Fruit fly (Drosophila melanogaster) whole organism, embryonic: ENCODE results near the gene CG1896.

Experiments
- Abd-B ChIP-seq: fragments of 200-800 bp; sonication (Bioruptor generic); optimal IDR thresholded peaks from 2 replicates; lab custom pipeline; 2018; ENCODE audit warnings: missing biosample characterization, mild to moderate bottlenecking, missing genetic modification characterization, moderate library complexity
- BtbVII ChIP-seq: fragments of 200-800 bp; sonication (Bioruptor generic); optimal IDR thresholded peaks from 3 replicates; lab custom pipeline; 2017; ENCODE audit warnings: missing biosample characterization, mild to moderate bottlenecking, missing genetic modification characterization
- CG10366 ChIP-seq: fragments of 200-800 bp; sonication (Bioruptor generic); IDR thresholded peaks from 2 replicates; pipeline ENCODE4 v1.3.6; 2022; ENCODE audit warnings: missing biosample characterization, missing genetic modification characterization
- CG10654 ChIP-seq: fragments of 200-800 bp; sonication (Bioruptor generic); optimal IDR thresholded peaks from 2 replicates; lab custom pipeline; 2016; ENCODE audit warnings: missing biosample characterization, missing genetic modification characterization
- CG10959 ChIP-seq: fragments of 200-800 bp; sonication (Bioruptor generic); IDR thresholded peaks from 2 replicates; pipeline ENCODE4 v1.3.6; 2022; ENCODE audit warnings: missing biosample characterization, missing genetic modification characterization
- CG12155 ChIP-seq: fragments of 200-800 bp; sonication (Bioruptor generic); optimal IDR thresholded peaks from 3 replicates; lab custom pipeline; 2016; ENCODE audit warnings: missing biosample characterization, missing genetic modification characterization
- CG12219 ChIP-seq: fragments of 200-800 bp; sonication (Bioruptor generic); optimal IDR thresholded peaks from 3 replicates; lab custom pipeline; 2018; ENCODE audit warnings: missing biosample characterization, mild to moderate bottlenecking, missing genetic modification characterization
- CG12769 ChIP-seq: fragments of 200-800 bp; sonication (Bioruptor generic); optimal IDR thresholded peaks from 2 replicates; lab custom pipeline; 2019; ENCODE audit warnings: missing biosample characterization, mild to moderate bottlenecking, missing genetic modification characterization, moderate library complexity
- CG14667 ChIP-seq: fragments of 200-800 bp; sonication (Bioruptor generic); IDR thresholded peaks from 2 replicates; pipeline ENCODE4 v1.3.6; 2022; ENCODE audit warnings: missing biosample characterization, missing genetic modification characterization
- CG15601 ChIP-seq: fragments of 200-800 bp; sonication (Bioruptor generic); optimal IDR thresholded peaks from 3 replicates; lab custom pipeline; 2019; ENCODE audit warnings: missing biosample characterization, mild to moderate bottlenecking, missing genetic modification characterization, moderate library complexity
- CG16815 ChIP-seq: fragments of 200-800 bp; sonication (Bioruptor generic); optimal IDR thresholded peaks from 3 replicates; lab custom pipeline; 2017; ENCODE audit warnings: missing biosample characterization, mild to moderate bottlenecking, missing genetic modification characterization
- CG17359 ChIP-seq: fragments of 200-800 bp; sonication (Bioruptor generic); optimal IDR thresholded peaks from 3 replicates; lab custom pipeline; 2018; ENCODE audit warnings: missing biosample characterization, mild to moderate bottlenecking, missing genetic modification characterization, moderate library complexity
- CG17612 ChIP-seq: fragments of 200-800 bp; sonication (Bioruptor generic); IDR thresholded peaks from 2 replicates; pipeline ENCODE4 v1.3.6; 2022; ENCODE audit warnings: missing biosample characterization, missing genetic modification characterization
- CG1832 ChIP-seq: fragments of 200-800 bp; sonication (Bioruptor generic); optimal IDR thresholded peaks from 2 replicates; lab custom pipeline; 2017; ENCODE audit warnings: missing biosample characterization, mild to moderate bottlenecking, missing genetic modification characterization, inconsistent platforms
- CG2199 ChIP-seq: fragments of 200-800 bp; sonication (Bioruptor generic); IDR thresholded peaks from 3 replicates; pipeline ENCODE4 v1.3.6; 2022; ENCODE audit warnings: missing biosample characterization, missing genetic modification characterization
- CG2712 ChIP-seq: fragments of 200-800 bp; optimal IDR thresholded peaks from 3 replicates; lab custom pipeline; 2019; ENCODE audit warnings: missing biosample characterization, mild to moderate bottlenecking, missing genetic modification characterization, moderate library complexity
- CG30020 ChIP-seq: fragments of 200-800 bp; optimal IDR thresholded peaks from 2 replicates; lab custom pipeline; 2019; ENCODE audit warnings: missing biosample characterization, mild to moderate bottlenecking, missing genetic modification characterization, moderate library complexity
- CG4820 ChIP-seq: fragments of 200-800 bp; sonication (Bioruptor generic); optimal IDR thresholded peaks from 3 replicates; lab custom pipeline; 2016; ENCODE audit warnings: missing biosample characterization, missing genetic modification characterization
- CG7556 ChIP-seq: fragments of 200-800 bp; sonication (Bioruptor generic); optimal IDR thresholded peaks from 2 replicates; lab custom pipeline; 2017; ENCODE audit warnings: missing biosample characterization, mild to moderate bottlenecking, missing genetic modification characterization
- CG7839 ChIP-seq: fragments of 200-800 bp; sonication (Bioruptor generic); optimal IDR thresholded peaks from 3 replicates; lab custom pipeline; 2018; ENCODE audit warnings: missing biosample characterization, mild to moderate bottlenecking, missing genetic modification characterization, moderate library complexity
- CG8359 ChIP-seq: fragments of 200-800 bp; sonication (Bioruptor generic); optimal IDR thresholded peaks from 2 replicates; lab custom pipeline; 2017; ENCODE audit warnings: missing biosample characterization, mild to moderate bottlenecking, missing genetic modification characterization, borderline replicate concordance
- CG8388 ChIP-seq: fragments of 200-800 bp; sonication (Bioruptor generic); optimal IDR thresholded peaks from 2 replicates; lab custom pipeline; 2019; ENCODE audit warnings: missing biosample characterization, mild to moderate bottlenecking, missing genetic modification characterization, moderate library complexity
- Chrac-16 ChIP-seq: fragments of 200-800 bp; sonication (Bioruptor generic); optimal IDR thresholded peaks from 3 replicates; lab custom pipeline; 2016; ENCODE audit warnings: missing biosample characterization, missing genetic modification characterization
- Dip2 ChIP-seq: fragments of 200-800 bp; sonication (Bioruptor generic); IDR thresholded peaks from 2 replicates; pipeline ENCODE4 v1.3.6; 2022; ENCODE audit warnings: missing biosample characterization, missing genetic modification characterization
- E2f1 ChIP-seq: fragments of 200-800 bp; sonication (Bioruptor generic); IDR thresholded peaks from 2 replicates; pipeline ENCODE4 v1.3.6; 2022; ENCODE audit warnings: missing biosample characterization, missing genetic modification characterization
- Meics ChIP-seq: fragments of 200-800 bp; sonication (Bioruptor generic); optimal IDR thresholded peaks from 2 replicates; lab custom pipeline; 2017; ENCODE audit warnings: missing biosample characterization, mild to moderate bottlenecking, missing genetic modification characterization
- Trl ChIP-seq, 3 experiments: fragments of >200 bp in 2 of 3; fragments of 200-800 bp in 1 of 3; sonication (Bioruptor generic) in 1 of 3; optimal IDR thresholded peaks; 2 replicates in 1 of 3; 3 replicates in 2 of 3; lab custom pipeline; 2016 to 2017; ENCODE audit warnings: missing biosample characterization in 1 of 3, missing genetic modification characterization in 1 of 3
- Xrp1 ChIP-seq: fragments of 200-800 bp; sonication (Bioruptor generic); IDR thresholded peaks from 2 replicates; pipeline ENCODE4 v1.3.6; 2022; ENCODE audit warnings: missing biosample characterization, missing genetic modification characterization
- amos ChIP-seq: fragments of 200-800 bp; sonication (Bioruptor generic); IDR thresholded peaks from 2 replicates; pipeline ENCODE4 v1.3.6; 2022; ENCODE audit warnings: missing biosample characterization, missing genetic modification characterization; ENCODE audit not compliant: partially characterized antibody
- ara ChIP-seq: fragments of 200-800 bp; sonication (Bioruptor generic); IDR thresholded peaks from 2 replicates; pipeline ENCODE4 v1.3.6; 2022; ENCODE audit warnings: missing biosample characterization, missing genetic modification characterization
- bcd ChIP-seq: fragments of 200-800 bp; sonication (Bioruptor generic); optimal IDR thresholded peaks from 2 replicates; lab custom pipeline; 2017; ENCODE audit warnings: missing biosample characterization, mild to moderate bottlenecking, missing genetic modification characterization
- br ChIP-seq: fragments of >200 bp; optimal IDR thresholded peaks from 2 replicates; lab custom pipeline; 2017
- bsh ChIP-seq, 2 experiments: fragments of 200-800 bp; sonication (Bioruptor generic); optimal IDR thresholded peaks; 2 replicates each; lab custom pipeline; 2017 to 2018; ENCODE audit warnings: mild to moderate bottlenecking in 2 of 2, missing biosample characterization in 2 of 2, missing genetic modification characterization in 2 of 2, moderate library complexity in 1 of 2
- chn ChIP-seq: fragments of 200-800 bp; sonication (Bioruptor generic); optimal IDR thresholded peaks from 2 replicates; lab custom pipeline; 2016; ENCODE audit warnings: missing biosample characterization, missing genetic modification characterization
- danr ChIP-seq: fragments of 200-800 bp; sonication (Bioruptor generic); IDR thresholded peaks from 2 replicates; pipeline ENCODE4 v1.3.6; 2022; ENCODE audit warnings: missing biosample characterization, missing genetic modification characterization
- dmrt11E ChIP-seq: fragments of 200-800 bp; sonication (Bioruptor generic); optimal IDR thresholded peaks from 3 replicates; lab custom pipeline; 2018; ENCODE audit warnings: missing biosample characterization, mild to moderate bottlenecking, missing genetic modification characterization, moderate library complexity
- gcm ChIP-seq: fragments of 200-800 bp; sonication (Bioruptor generic); optimal IDR thresholded peaks from 2 replicates; lab custom pipeline; 2019; ENCODE audit warnings: missing biosample characterization, mild to moderate bottlenecking, missing genetic modification characterization, moderate library complexity
- gcm2 ChIP-seq: fragments of 200-800 bp; sonication (Bioruptor generic); optimal IDR thresholded peaks from 2 replicates; lab custom pipeline; 2016; ENCODE audit warnings: missing biosample characterization, missing genetic modification characterization
- gfzf ChIP-seq: fragments of 200-800 bp; sonication (Bioruptor generic); optimal IDR thresholded peaks from 2 replicates; lab custom pipeline; 2016; ENCODE audit warnings: missing biosample characterization, mild to moderate bottlenecking, missing genetic modification characterization, moderate library complexity
- grau ChIP-seq: fragments of 200-800 bp; optimal IDR thresholded peaks from 3 replicates; lab custom pipeline; 2019; ENCODE audit warnings: missing biosample characterization, mild to moderate bottlenecking, missing genetic modification characterization, moderate library complexity
- gro ChIP-seq: fragments of 200-800 bp; sonication (Bioruptor generic); optimal IDR thresholded peaks from 2 replicates; lab custom pipeline; 2016; ENCODE audit warnings: missing biosample characterization, missing genetic modification characterization
- gsb ChIP-seq: fragments of 200-800 bp; sonication (Bioruptor generic); IDR thresholded peaks from 2 replicates; pipeline ENCODE4 v1.3.6; 2022; ENCODE audit warnings: missing biosample characterization, missing genetic modification characterization
- gt ChIP-seq: fragments of 200-800 bp; sonication (Bioruptor generic); IDR thresholded peaks from 2 replicates; pipeline ENCODE4 v1.3.6; 2022; ENCODE audit warnings: missing biosample characterization, missing genetic modification characterization
- klu ChIP-seq: fragments of 200-800 bp; sonication (Bioruptor generic); IDR thresholded peaks from 2 replicates; pipeline ENCODE4 v1.3.6; 2022; ENCODE audit warnings: missing biosample characterization, missing genetic modification characterization
- nerfin-1 ChIP-seq: fragments of 200-800 bp; sonication (Bioruptor generic); optimal IDR thresholded peaks from 3 replicates; lab custom pipeline; 2019; ENCODE audit warnings: missing biosample characterization, mild to moderate bottlenecking, missing genetic modification characterization, moderate library complexity
- pum ChIP-seq: fragments of 200-800 bp; sonication (Bioruptor generic); optimal IDR thresholded peaks from 2 replicates; lab custom pipeline; 2016; ENCODE audit warnings: missing biosample characterization, missing genetic modification characterization
- sens ChIP-seq: fragments of 200-800 bp; sonication (Bioruptor generic); peaks from one replicate; lab custom pipeline; 2016; ENCODE audit warnings: missing biosample characterization, missing genetic modification characterization
- vvl ChIP-seq: fragments of 200-800 bp; sonication (Bioruptor generic); IDR thresholded peaks from 2 replicates; pipeline ENCODE4 v1.3.6; 2022; ENCODE audit warnings: missing biosample characterization, missing genetic modification characterization
- zen ChIP-seq: fragments of 200-800 bp; sonication (Bioruptor generic); optimal IDR thresholded peaks from 3 replicates; lab custom pipeline; 2018; ENCODE audit warnings: missing biosample characterization, mild to moderate bottlenecking, missing genetic modification characterization, moderate library complexity
- zfh1 ChIP-seq: fragments of 200-800 bp; sonication (Bioruptor generic); IDR thresholded peaks from 3 replicates; pipeline ENCODE4 v1.3.6; 2022; ENCODE audit warnings: missing biosample characterization, missing genetic modification characterization

The CG1896 gene

DNA sequence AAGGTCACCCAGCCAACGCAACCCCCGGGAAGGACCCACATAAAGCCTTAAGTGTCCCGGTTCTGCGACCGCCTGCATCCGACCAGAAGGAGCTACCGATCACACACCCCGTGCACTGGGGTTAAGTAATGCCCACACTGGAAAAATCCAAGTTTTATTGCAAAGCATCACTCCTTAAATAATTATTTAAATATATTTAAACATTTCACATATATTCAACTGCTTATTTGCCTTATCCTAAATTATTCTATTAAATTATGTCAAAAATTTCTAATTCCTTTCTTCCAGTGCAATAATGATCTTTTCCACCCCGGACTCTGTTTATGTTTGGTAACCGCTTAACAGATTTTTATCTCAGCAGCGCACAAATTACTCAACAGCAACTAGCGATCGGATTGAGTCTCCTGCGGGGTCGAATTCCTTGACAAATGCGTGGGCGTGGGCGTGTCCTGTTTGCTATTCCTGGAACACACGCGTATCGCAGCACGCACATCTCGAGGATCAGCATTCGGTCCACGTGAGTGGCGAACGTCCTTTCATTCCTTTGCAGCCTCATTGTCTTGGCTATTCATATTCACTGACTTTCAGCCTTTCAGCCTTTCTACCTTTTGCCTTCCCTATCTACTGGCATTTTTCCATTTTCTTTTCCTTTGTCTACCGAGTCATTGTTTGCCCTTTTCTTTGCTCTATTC, 39.4 kb upstream of the CG1896 start (continued):
- TF ChIP-seq CG16815 (GFP tag; lab: Kevin White, UChicago) (peak; percentile 76), Dip2 (no peak), CG7839 (peak; percentile 50), klu (GFP tag; lab: Robert Waterston, UW) (0 out of 2 replicates have a peak, but pooled peaks have one; percentile 34), sens (GFP tag; lab: Kevin White, UChicago) (peak; percentile 79), CG17612 (GFP tag; lab: Robert Waterston, UW) (no peak), grau (tag; lab: Kevin White, UChicago) (peak; percentile 49), CG14667 (peak; percentile 56), dmrt11E (tag; lab: Kevin White, UChicago) (peak; percentile 94), gro (no peak), gfzf (GFP tag; lab: Kevin White, UChicago) (no peak), CG4820 (GFP tag; lab: Kevin White, UChicago) (peak; percentile 42), Chrac-16 (GFP tag; lab: Kevin White, UChicago) (peak; percentile 59), CG10366 (GFP tag; lab: Robert Waterston, UW) (peak; percentile 16; the same call in 1 of the 2 replicates), Abd-B (GFP tag; lab: Kevin White, UChicago) (peak; percentile 25), CG10654 (no peak), danr (GFP tag; lab: Robert Waterston, UW) (no peak), br (lab: Kevin White, UChicago) (no peak), CG12219 (peak; percentile 6), Trl (optimal IDR thresholded peaks at IDR 0.05; lab: Kevin White, UChicago) (no peak), Trl (GFP tag; optimal IDR thresholded peaks at IDR 0.05; lab: Kevin White, UChicago) (no peak), CG7556 (peak; percentile 48), zfh1 (GFP tag; lab: Robert Waterston, UW) (peak; percentile 88), CG15601 (tag; lab: Kevin White, UChicago) (peak; percentile 24), CG17359 (tag; lab: Kevin White, UChicago) (no peak), gcm (GFP tag; lab: Kevin White, UChicago) (peak; percentile 72), chn (GFP tag; lab: Kevin White, UChicago) (peak; percentile 13), bcd (GFP tag; lab: Kevin White, UChicago) (peak; percentile 11), CG8388 (peak; percentile 48), bsh (GFP tag; optimal IDR thresholded peaks at IDR 0.05; lab: Kevin White, UChicago) (peak in 1 of 2 experiments; percentile 61), amos (no peak), E2f1 (GFP tag; lab: Robert Waterston, UW) (peak; percentile 62), ara (peak; percentile 83), Meics (no peak), CG12155 (peak; percentile 23), zen (tag; lab: Kevin White, UChicago) (peak; percentile 88), CG1832 (no peak), CG30020 (tag; lab: Kevin White, UChicago) (no peak), CG12769 (tag; lab: Kevin White, UChicago) (no peak), CG2199 (no peak), Xrp1 (GFP tag; lab: Robert Waterston, UW) (peak; percentile 89), CG8359 (GFP tag; lab: Kevin White, UChicago) (peak; percentile 20), BtbVII (GFP tag; lab: Kevin White, UChicago) (no peak), vvl (GFP tag; lab: Robert Waterston, UW) (peak; percentile 62), gt (GFP tag; lab: Robert Waterston, UW) (peak; percentile 38; the same call in 1 of the 2 replicates), gsb (no peak), CG10959 (GFP tag; lab: Robert Waterston, UW) (peak; percentile 89), CG2712 (tag; lab: Kevin White, UChicago) (peak; percentile 88), pum (no peak), nerfin-1 (tag; lab: Kevin White, UChicago) (peak; percentile 36), gcm2 (GFP tag; lab: Kevin White, UChicago) (no peak)
